Worm (Caenorhabditis elegans) whole organism, L2 larva: ENCODE measurements around the gene Y45F10C.1.

ENCODE experiments used
- R02D3.7 ChIP-seq: fragments of 150-350 bp; optimal IDR thresholded peaks from 2 replicates; lab custom pipeline; 2014; ENCODE audit warnings: missing biosample characterization, missing genetic modification characterization
- Y55F3AM.14 ChIP-seq: fragments of 200-800 bp; sonication (Bioruptor generic); optimal IDR thresholded peaks from 2 replicates; lab custom pipeline; 2018; ENCODE audit warnings: mild to moderate bottlenecking, missing genetic modification characterization, missing compliant biosample characterization
- alr-1 ChIP-seq: fragments of 150-350 bp; optimal IDR thresholded peaks from 2 replicates; lab custom pipeline; 2014; ENCODE audit warnings: missing biosample characterization, missing genetic modification characterization
- aly-2 ChIP-seq: fragments of 150-350 bp; optimal IDR thresholded peaks from 2 replicates; lab custom pipeline; 2014; ENCODE audit warnings: missing biosample characterization, missing genetic modification characterization
- blmp-1 ChIP-seq: sonication (generic microtip); optimal IDR thresholded peaks from 2 replicates; lab custom pipeline; 2017; ENCODE audit warnings: missing genetic modification characterization, mild to moderate bottlenecking, missing compliant biosample characterization, antibody characterized with exemption, moderate library complexity; ENCODE audit not compliant: insufficient read depth
- ceh-16 ChIP-seq: fragments of 150-350 bp; optimal IDR thresholded peaks from 2 replicates; lab custom pipeline; 2014; ENCODE audit warnings: missing biosample characterization, missing genetic modification characterization
- crh-2 ChIP-seq: sonication (generic microtip); optimal IDR thresholded peaks from 2 replicates; lab custom pipeline; 2017; ENCODE audit warnings: missing biosample characterization, missing genetic modification characterization
- dmd-4 ChIP-seq: sonication (generic microtip); optimal IDR thresholded peaks from 2 replicates; lab custom pipeline; 2017; ENCODE audit warnings: missing biosample characterization, missing genetic modification characterization
- elt-3 ChIP-seq: sonication (generic microtip); optimal IDR thresholded peaks from 2 replicates; lab custom pipeline; 2017; ENCODE audit warnings: missing biosample characterization, missing genetic modification characterization
- fos-1 ChIP-seq: fragments of 150-350 bp; optimal IDR thresholded peaks from 2 replicates; lab custom pipeline; 2014; ENCODE audit warnings: missing biosample characterization, missing genetic modification characterization
- gmeb-1 ChIP-seq: fragments of 150-350 bp; optimal IDR thresholded peaks from 2 replicates; lab custom pipeline; 2014; ENCODE audit warnings: missing biosample characterization, missing genetic modification characterization
- lin-39 ChIP-seq: fragments of 150-350 bp; optimal IDR thresholded peaks from 2 replicates; lab custom pipeline; 2014; ENCODE audit warnings: missing biosample characterization, missing genetic modification reagents, missing genetic modification characterization
- lsy-2 ChIP-seq, 2 experiments: fragments of 150-350 bp in 1 of 2; sonication (generic microtip) in 1 of 2; optimal IDR thresholded peaks; 2 replicates each; lab custom pipeline; 2014 to 2017; ENCODE audit warnings: missing biosample characterization in 2 of 2, missing genetic modification characterization in 2 of 2
- mab-5 ChIP-seq: fragments of 150-350 bp; optimal IDR thresholded peaks from 2 replicates; lab custom pipeline; 2014; ENCODE audit warnings: missing biosample characterization, missing genetic modification characterization
- mdl-1 ChIP-seq, 2 experiments: fragments of 150-350 bp in 1 of 2; sonication (generic microtip) in 1 of 2; optimal IDR thresholded peaks; 2 replicates each; lab custom pipeline; 2017; ENCODE audit warnings: missing biosample characterization in 2 of 2, missing genetic modification characterization in 2 of 2
- nhr-10 ChIP-seq: sonication (generic microtip); optimal IDR thresholded peaks from 2 replicates; lab custom pipeline; 2017; ENCODE audit warnings: missing biosample characterization, missing genetic modification characterization
- nhr-12 ChIP-seq: fragments of 150-350 bp; optimal IDR thresholded peaks from 2 replicates; lab custom pipeline; 2014; ENCODE audit warnings: missing biosample characterization, missing genetic modification characterization
- nhr-129 ChIP-seq: fragments of 150-350 bp; optimal IDR thresholded peaks from 2 replicates; lab custom pipeline; 2014; ENCODE audit warnings: missing biosample characterization, missing genetic modification characterization
- nhr-25 ChIP-seq: fragments of 150-350 bp; sonication (generic microtip); optimal IDR thresholded peaks from 3 replicates; lab custom pipeline; 2014; ENCODE audit warnings: missing biosample characterization, missing genetic modification characterization
- nhr-6 ChIP-seq: fragments of 150-350 bp; optimal IDR thresholded peaks from 2 replicates; lab custom pipeline; 2014; ENCODE audit warnings: missing biosample characterization, missing genetic modification characterization
- nhr-77 ChIP-seq: fragments of 150-350 bp; optimal IDR thresholded peaks from 2 replicates; lab custom pipeline; 2014; ENCODE audit warnings: missing biosample characterization, missing genetic modification characterization
- sma-3 ChIP-seq: sonication (generic microtip); optimal IDR thresholded peaks from 2 replicates; lab custom pipeline; 2016; ENCODE audit warnings: missing genetic modification reagents, missing genetic modification characterization, missing compliant biosample characterization
- snpc-4 ChIP-seq: fragments of 150-350 bp; optimal IDR thresholded peaks from 2 replicates; lab custom pipeline; 2014; ENCODE audit warnings: missing biosample characterization, missing genetic modification characterization
- unc-55 ChIP-seq: fragments of 150-350 bp; sonication (generic microtip); optimal IDR thresholded peaks from 3 replicates; lab custom pipeline; 2014; ENCODE audit warnings: missing biosample characterization, missing genetic modification reagents, missing genetic modification characterization
- unc-62 ChIP-seq: fragments of 150-350 bp; optimal IDR thresholded peaks from 2 replicates; lab custom pipeline; 2014; ENCODE audit warnings: missing biosample characterization, missing genetic modification reagents, missing genetic modification characterization
- zag-1 ChIP-seq: fragments of 150-350 bp; optimal IDR thresholded peaks from 2 replicates; lab custom pipeline; 2014; ENCODE audit warnings: missing biosample characterization, missing genetic modification characterization
- ztf-1 ChIP-seq: fragments of 200-800 bp; sonication (Bioruptor generic); conservative IDR thresholded peaks from 2 replicates; pipeline ENCODE4 v1.3.6; 2022; ENCODE audit warnings: missing genetic modification characterization, missing compliant biosample characterization
- ztf-4 ChIP-seq: fragments of 150-350 bp; optimal IDR thresholded peaks from 2 replicates; lab custom pipeline; 2014; ENCODE audit warnings: missing biosample characterization, missing genetic modification characterization

The Y45F10C.1 gene

ce11 chrIV:13695720-13696364 is 36.5 kb upstream of the Y45F10C.1 start (continued):
- TF ChIP-seq Y55F3AM.14 (GFP tag; lab: Kevin White, UChicago) (peak; percentile 33), fos-1 (no peak), aly-2 (tag; lab: Kevin White, UChicago) (no peak), nhr-6 (tag; lab: Kevin White, UChicago) (no peak), ztf-4 (tag; lab: Kevin White, UChicago) (no peak)
- TF ChIP-seq, all 48 proteins: peak for 14

- TF ChIP-seq snpc-4 (tag; lab: Kevin White, UChicago) (peak; percentile 30), unc-62 (no peak)
Measured at ce11 chrIV:13695302-13695701, 36.0 kb upstream of the Y45F10C.1 start.

DNA sequence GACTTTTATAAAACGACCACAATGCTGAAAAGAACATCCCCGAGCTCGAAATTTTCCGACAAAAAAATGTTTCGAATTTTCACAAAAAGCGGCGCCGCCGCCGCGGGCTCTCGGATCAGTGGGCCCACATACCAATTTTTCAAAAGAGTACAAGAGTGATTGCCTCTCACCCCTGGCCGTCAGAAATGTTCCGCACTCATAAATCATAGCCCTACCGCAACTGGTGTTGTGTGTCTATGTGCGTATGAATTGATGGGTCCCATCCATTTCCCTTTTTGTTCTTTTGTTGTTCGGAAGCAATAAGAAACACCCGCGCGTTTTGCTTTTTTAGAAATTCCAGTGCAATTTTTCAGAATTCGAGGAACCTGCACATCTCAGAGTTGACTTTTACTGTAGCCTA is 35.3 kb upstream of the Y45F10C.1 start:
- TF ChIP-seq alr-1 (tag; lab: Kevin White, UChicago) (no peak), mab-5 (tag; lab: Kevin White, UChicago) (peak; percentile 98), lin-39 (tag; lab: Kevin White, UChicago) (peak; percentile 72), nhr-6 (tag; lab: Kevin White, UChicago) (no peak), ceh-16 (no peak), unc-55 (peak; percentile 27), unc-62 (peak; percentile 89), lsy-2 (tag; optimal IDR thresholded peaks at IDR 0.05; lab: Kevin White, UChicago) (peak in 1 of 2 experiments; percentile 33), fos-1 (no peak), mdl-1 (tag; optimal IDR thresholded peaks at IDR 0.05; lab: Kevin White, UChicago) (no peak), sma-3 (GFP tag; lab: Kevin White, UChicago) (no peak), nhr-129 (tag; lab: Kevin White, UChicago) (no peak)

ce11 chrIV:13693976-13694375 is 34.6 kb upstream of the Y45F10C.1 start:
- TF ChIP-seq mdl-1 (tag; optimal IDR thresholded peaks at IDR 0.05; lab: Kevin White, UChicago) (no peak), unc-62 (no peak), snpc-4 (tag; lab: Kevin White, UChicago) (no peak), zag-1 (tag; lab: Kevin White, UChicago) (no peak), elt-3 (no peak), crh-2 (tag; lab: Kevin White, UChicago) (no peak), gmeb-1 (tag; lab: Kevin White, UChicago) (no peak), nhr-12 (tag; lab: Kevin White, UChicago) (no peak), dmd-4 (tag; lab: Kevin White, UChicago) (no peak)

DNA sequence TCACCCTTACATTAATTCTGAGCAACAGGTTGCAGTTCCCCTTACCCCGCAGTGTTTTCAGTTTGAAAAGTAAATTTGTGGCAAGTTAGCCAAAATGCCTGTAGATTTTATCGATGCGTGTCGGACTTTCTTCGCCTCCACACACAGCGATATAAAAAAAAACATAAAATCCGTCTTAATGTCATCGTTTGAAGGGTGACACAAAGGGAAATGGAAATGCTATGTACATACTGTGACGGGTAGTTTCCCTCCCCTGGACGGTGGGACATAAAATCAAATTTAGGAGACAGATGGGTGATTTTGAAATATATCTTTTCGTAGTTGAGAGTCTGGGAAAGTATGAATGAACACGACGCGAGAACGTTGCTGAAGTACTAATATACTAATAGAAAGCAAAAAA is 33.2 kb upstream of the Y45F10C.1 start:
- no peak for TF ChIP-seq mab-5 (tag; lab: Kevin White, UChicago)
- TF ChIP-seq nhr-129 (tag; lab: Kevin White, UChicago), result peak; percentile 38
- peak; percentile 10 for TF ChIP-seq nhr-25 (tag; lab: Kevin White, UChicago)

- TF ChIP-seq nhr-129 (tag; lab: Kevin White, UChicago) (peak; percentile 27), crh-2 (tag; lab: Kevin White, UChicago) (peak; percentile 2), mab-5 (tag; lab: Kevin White, UChicago) (peak; percentile 89), zag-1 (tag; lab: Kevin White, UChicago) (peak; percentile 11), elt-3 (no peak), unc-62 (peak; percentile 41), ztf-4 (tag; lab: Kevin White, UChicago) (no peak)
Measured at ce11 chrIV:13689302-13689880, 30.0 kb upstream of the Y45F10C.1 start, which contains the start of gene T23G4.2. TSS of gene T23G4.2 (minus strand) at chrIV:13689556.

DNA sequence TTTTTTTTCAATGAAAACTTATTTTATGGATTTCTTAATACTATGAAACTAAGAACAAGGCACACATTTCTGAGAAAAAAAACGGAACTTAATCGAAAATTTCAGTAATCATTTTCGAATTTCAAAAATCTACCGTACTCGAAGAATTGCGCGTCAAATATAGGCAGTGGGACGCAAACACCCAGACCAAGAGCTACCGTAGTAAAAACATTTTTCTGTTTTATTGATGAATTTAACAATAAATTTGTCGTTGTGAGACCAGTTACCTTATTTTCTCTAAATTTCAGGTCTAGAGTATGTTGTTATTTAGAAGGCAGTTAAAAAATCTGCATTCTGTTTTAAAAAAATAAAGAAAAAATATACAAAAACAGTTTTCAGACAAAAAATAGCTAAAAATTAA is 28.3 kb upstream of the Y45F10C.1 start:
- no peak for TF ChIP-seq unc-62
- TF ChIP-seq elt-3, result no peak
- TF ChIP-seq nhr-77 (tag; lab: Kevin White, UChicago), result no peak
- TF ChIP-seq nhr-12 (tag; lab: Kevin White, UChicago), result no peak

DNA sequence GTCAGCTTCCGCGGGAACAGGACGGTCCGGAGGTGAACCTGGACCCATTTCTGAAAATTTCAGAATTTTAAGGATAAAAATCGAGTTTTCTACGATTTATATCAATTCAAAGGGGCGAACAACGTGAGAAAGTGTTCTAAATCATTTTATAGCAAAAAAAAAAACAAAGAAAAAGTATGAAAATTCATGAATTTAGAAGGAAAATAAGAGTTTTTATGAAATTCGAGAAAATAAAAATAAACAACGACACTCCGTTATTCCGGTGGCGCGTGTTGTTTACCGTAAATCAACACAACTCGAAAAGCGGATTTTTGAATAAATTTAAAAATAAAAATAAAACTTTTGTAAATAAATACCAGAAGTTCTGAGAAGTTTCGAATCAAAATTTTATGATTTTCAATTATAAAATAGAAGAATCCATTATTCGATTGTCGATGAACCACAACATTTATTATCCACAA is 27.6 kb upstream of the Y45F10C.1 start, which contains the start of gene nyn-1:
nyn-1 (minus strand) TSS at position 51 of the 461 bp plus-strand sequence.
- TF ChIP-seq nhr-129 (tag; lab: Kevin White, UChicago) (no peak), ztf-1 (GFP tag; lab: Robert Waterston, UW) (no peak), ztf-4 (tag; lab: Kevin White, UChicago) (no peak), nhr-10 (tag; lab: Kevin White, UChicago) (no peak), R02D3.7 (tag; lab: Kevin White, UChicago) (no peak), blmp-1 (tag; lab: Kevin White, UChicago) (no peak)
